Worm (Caenorhabditis elegans) whole organism, young adult: ENCODE measurements around the gene Y65A5A.2.
A peak's percentile ranks its signal among the peaks of the same experiment; 100 is the strongest.

Source experiments
- B0261.1 ChIP-seq: sonication (generic microtip); optimal IDR thresholded peaks from 2 replicates; lab custom pipeline; 2016; ENCODE audit warnings: mild to moderate bottlenecking, missing genetic modification characterization, moderate library complexity, missing compliant biosample characterization
- D2030.7 ChIP-seq: fragments of 200-800 bp; sonication (Bioruptor generic); IDR thresholded peaks from 2 replicates; pipeline ENCODE4 v1.3.6; 2022; ENCODE audit warnings: missing genetic modification reagents, missing genetic modification characterization, missing compliant biosample characterization
- F22D6.2 ChIP-seq: sonication (generic microtip); optimal IDR thresholded peaks from 2 replicates; lab custom pipeline; 2016; ENCODE audit warnings: mild to moderate bottlenecking, missing genetic modification characterization, missing compliant biosample characterization
- F37B4.10 ChIP-seq: fragments of 200-800 bp; sonication (Bioruptor generic); IDR thresholded peaks from 2 replicates; pipeline ENCODE4 v1.3.6; 2022; ENCODE audit warnings: missing genetic modification characterization, missing compliant biosample characterization
- F57A8.1 ChIP-seq: fragments of 200-800 bp; sonication (Bioruptor generic); optimal IDR thresholded peaks from 2 replicates; lab custom pipeline; 2018; ENCODE audit warnings: mild to moderate bottlenecking, missing genetic modification characterization, moderate library complexity, missing compliant biosample characterization
- F57C9.4 ChIP-seq: sonication (generic microtip); optimal IDR thresholded peaks from 2 replicates; lab custom pipeline; 2017; ENCODE audit warnings: mild to moderate bottlenecking, missing genetic modification characterization, missing compliant biosample characterization
- K12H6.12 ChIP-seq: fragments of 200-800 bp; sonication (Bioruptor generic); optimal IDR thresholded peaks from 2 replicates; lab custom pipeline; 2018; ENCODE audit warnings: mild to moderate bottlenecking, missing genetic modification characterization, missing compliant biosample characterization
- Y53F4B.3 ChIP-seq: fragments of 200-800 bp; sonication (Bioruptor generic); IDR thresholded peaks from 2 replicates; pipeline ENCODE4 v1.3.6; 2022; ENCODE audit warnings: missing genetic modification reagents, missing genetic modification characterization, missing compliant biosample characterization
- Y53G8AR.9 ChIP-seq: fragments of 200-800 bp; sonication (Bioruptor generic); conservative IDR thresholded peaks from 2 replicates; pipeline ENCODE4 v1.3.6; 2022; ENCODE audit warnings: missing genetic modification reagents, missing genetic modification characterization, missing compliant biosample characterization
- Y67H2A.10 ChIP-seq: fragments of 200-800 bp; sonication (Bioruptor generic); conservative IDR thresholded peaks from 2 replicates; pipeline ENCODE4 v1.3.6; 2022; ENCODE audit warnings: missing genetic modification reagents, missing genetic modification characterization, missing compliant biosample characterization
- Y79H2A.3 ChIP-seq: fragments of 200-800 bp; sonication (Bioruptor generic); conservative IDR thresholded peaks from 2 replicates; pipeline ENCODE4 v1.3.6; 2022; ENCODE audit warnings: missing genetic modification reagents, missing genetic modification characterization, missing compliant biosample characterization
- aptf-3 ChIP-seq: fragments of 200-800 bp; sonication (Bioruptor generic); IDR thresholded peaks from 2 replicates; pipeline ENCODE4 v1.3.6; 2022; ENCODE audit warnings: missing genetic modification characterization, missing compliant biosample characterization
- atf-7 ChIP-seq: sonication (generic microtip); optimal IDR thresholded peaks from 2 replicates; lab custom pipeline; 2017; ENCODE audit warnings: mild to moderate bottlenecking, missing genetic modification characterization, missing compliant biosample characterization
- bed-2 ChIP-seq: fragments of 200-800 bp; sonication (Bioruptor generic); IDR thresholded peaks from 2 replicates; pipeline ENCODE4 v1.3.6; 2022; ENCODE audit warnings: missing genetic modification reagents, missing genetic modification characterization, missing compliant biosample characterization
- ccch-3 ChIP-seq: fragments of 200-800 bp; sonication (Bioruptor generic); optimal IDR thresholded peaks from 2 replicates; lab custom pipeline; 2018; ENCODE audit warnings: mild to moderate bottlenecking, missing genetic modification characterization, missing compliant biosample characterization
- cebp-2 ChIP-seq: fragments of 200-800 bp; sonication (Bioruptor generic); IDR thresholded peaks from 2 replicates; pipeline ENCODE4 v1.3.6; 2022; ENCODE audit warnings: missing genetic modification characterization, missing compliant biosample characterization
- ceh-58 ChIP-seq: fragments of 200-800 bp; sonication (Bioruptor generic); IDR thresholded peaks from 2 replicates; pipeline ENCODE4 v1.3.6; 2022; ENCODE audit warnings: missing genetic modification characterization, missing compliant biosample characterization
- chd-7 ChIP-seq: sonication (generic microtip); optimal IDR thresholded peaks from 2 replicates; lab custom pipeline; 2016; ENCODE audit warnings: mild to moderate bottlenecking, missing genetic modification characterization, moderate library complexity, missing compliant biosample characterization
- die-1 ChIP-seq: sonication (generic microtip); optimal IDR thresholded peaks from 2 replicates; lab custom pipeline; 2016; ENCODE audit warnings: missing genotype, mild to moderate bottlenecking, missing genetic modification characterization, missing compliant biosample characterization
- dox-1 ChIP-seq: fragments of 200-800 bp; sonication (Bioruptor generic); IDR thresholded peaks from 2 replicates; pipeline ENCODE4 v1.3.6; 2022; ENCODE audit warnings: missing genetic modification reagents, missing genetic modification characterization, missing compliant biosample characterization
- efl-1 ChIP-seq: fragments of 150-350 bp; optimal IDR thresholded peaks from 2 replicates; lab custom pipeline; 2014; ENCODE audit warnings: missing biosample characterization, missing genetic modification reagents, missing genetic modification characterization
- egrh-3 ChIP-seq: fragments of 200-800 bp; sonication (Bioruptor generic); IDR thresholded peaks from 2 replicates; pipeline ENCODE4 v1.3.6; 2022; ENCODE audit warnings: missing genetic modification reagents, missing genetic modification characterization, missing compliant biosample characterization
- ekl-4 ChIP-seq: fragments of 200-800 bp; sonication (Bioruptor generic); IDR thresholded peaks from 2 replicates; pipeline ENCODE4 v1.3.6; 2022; ENCODE audit warnings: missing genetic modification reagents, missing genetic modification characterization, missing compliant biosample characterization
- fkh-3 ChIP-seq: sonication (generic microtip); optimal IDR thresholded peaks from 2 replicates; lab custom pipeline; 2016; ENCODE audit warnings: mild to moderate bottlenecking, missing genetic modification characterization, missing compliant biosample characterization
- hmg-20 ChIP-seq: fragments of 200-800 bp; sonication (Bioruptor generic); IDR thresholded peaks from 2 replicates; pipeline ENCODE4 v1.3.6; 2022; ENCODE audit warnings: missing genetic modification reagents, missing genetic modification characterization, missing compliant biosample characterization
- hrde-1 ChIP-seq: sonication (generic microtip); optimal IDR thresholded peaks from 2 replicates; lab custom pipeline; 2016; ENCODE audit warnings: missing genetic modification characterization, mild to moderate bottlenecking, missing compliant biosample characterization, moderate library complexity, missing genotype, missing genetic modification reagents, borderline replicate concordance
- let-607 ChIP-seq, 2 experiments: fragments of 200-800 bp in 1 of 2; sonication (Bioruptor generic) in 1 of 2; sonication (generic microtip) in 1 of 2; optimal IDR thresholded peaks; 2 replicates each; lab custom pipeline; 2016 to 2018; ENCODE audit warnings: mild to moderate bottlenecking in 2 of 2, missing compliant biosample characterization in 2 of 2, missing genetic modification characterization in 2 of 2, moderate library complexity in 2 of 2, missing genotype in 1 of 2
- madf-8 ChIP-seq: fragments of 200-800 bp; sonication (Bioruptor generic); conservative IDR thresholded peaks from 2 replicates; pipeline ENCODE4 v1.3.6; 2022; ENCODE audit warnings: missing genetic modification reagents, missing genetic modification characterization, missing compliant biosample characterization
- mes-4 ChIP-seq: sonication (generic microtip); optimal IDR thresholded peaks from 2 replicates; lab custom pipeline; 2016; ENCODE audit warnings: missing genotype, missing genetic modification characterization, missing compliant biosample characterization
- nfya-1 ChIP-seq: sonication (generic microtip); optimal IDR thresholded peaks from 2 replicates; lab custom pipeline; 2017; ENCODE audit warnings: antibody characterized with exemption, missing compliant biosample characterization, missing genetic modification characterization, borderline replicate concordance; ENCODE audit not compliant: insufficient read depth
- nfya-2 ChIP-seq: fragments of 200-800 bp; sonication (Bioruptor generic); IDR thresholded peaks from 2 replicates; pipeline ENCODE4 v1.3.6; 2022; ENCODE audit warnings: missing genetic modification reagents, missing genetic modification characterization, missing compliant biosample characterization
- nfyb-1 ChIP-seq: fragments of 200-800 bp; sonication (Bioruptor generic); IDR thresholded peaks from 2 replicates; pipeline ENCODE4 v1.3.6; 2022; ENCODE audit warnings: missing genetic modification reagents, missing genetic modification characterization, missing compliant biosample characterization
- nhr-80 ChIP-seq: sonication (generic microtip); optimal IDR thresholded peaks from 2 replicates; lab custom pipeline; 2016; ENCODE audit warnings: missing genetic modification characterization, missing compliant biosample characterization
- pbrm-1 ChIP-seq: fragments of 200-800 bp; sonication (Bioruptor generic); IDR thresholded peaks from 2 replicates; pipeline ENCODE4 v1.3.6; 2022; ENCODE audit warnings: missing genetic modification reagents, missing genetic modification characterization, missing compliant biosample characterization
- rpc-1 ChIP-seq, 2 experiments: fragments of 150-350 bp in 1 of 2; sonication (generic microtip) in 1 of 2; optimal IDR thresholded peaks; 2 replicates each; lab custom pipeline; 2014 to 2018; ENCODE audit warnings: missing biosample characterization in 1 of 2, missing genetic modification characterization in 1 of 2, missing genetic modification reagents in 1 of 2, missing genotype in 1 of 2
- sea-2 ChIP-seq: fragments of 200-800 bp; sonication (Bioruptor generic); IDR thresholded peaks from 2 replicates; pipeline ENCODE4 v1.3.6; 2022; ENCODE audit warnings: missing genetic modification characterization, missing compliant biosample characterization
- snpc-1.1 ChIP-seq: sonication (generic microtip); optimal IDR thresholded peaks from 2 replicates; lab custom pipeline; 2017; ENCODE audit warnings: missing genetic modification characterization, mild to moderate bottlenecking, missing compliant biosample characterization, antibody characterized with exemption, moderate library complexity, missing genotype, missing genetic modification reagents; ENCODE audit not compliant: insufficient read depth
- snpc-3.4 ChIP-seq: sonication (generic microtip); optimal IDR thresholded peaks from 2 replicates; lab custom pipeline; 2017; ENCODE audit warnings: missing genetic modification characterization, mild to moderate bottlenecking, missing compliant biosample characterization, antibody characterized with exemption, moderate library complexity, missing genotype, missing genetic modification reagents
- sptf-2 ChIP-seq: fragments of 200-800 bp; sonication (Bioruptor generic); optimal IDR thresholded peaks from 2 replicates; lab custom pipeline; 2018; ENCODE audit warnings: mild to moderate bottlenecking, missing genetic modification characterization, missing compliant biosample characterization
- tbp1 ChIP-seq: fragments of 200-800 bp; sonication (Bioruptor generic); optimal IDR thresholded peaks from 2 replicates; lab custom pipeline; 2018; ENCODE audit warnings: mild to moderate bottlenecking, missing genetic modification characterization, missing compliant biosample characterization
- tlf-1 ChIP-seq: fragments of 200-800 bp; sonication (Bioruptor generic); optimal IDR thresholded peaks from 2 replicates; lab custom pipeline; 2018; ENCODE audit warnings: mild to moderate bottlenecking, missing genetic modification characterization, missing compliant biosample characterization
- unc-130 ChIP-seq: sonication (generic microtip); optimal IDR thresholded peaks from 2 replicates; lab custom pipeline; 2016; ENCODE audit warnings: missing genetic modification reagents, missing genetic modification characterization, missing compliant biosample characterization
- unc-62 ChIP-seq: fragments of 150-350 bp; optimal IDR thresholded peaks from 2 replicates; lab custom pipeline; 2014; ENCODE audit warnings: missing biosample characterization, missing genetic modification reagents, missing genetic modification characterization
- zim-3 ChIP-seq: sonication (generic microtip); optimal IDR thresholded peaks from 2 replicates; lab custom pipeline; 2017; ENCODE audit warnings: mild to moderate bottlenecking, missing genetic modification characterization, moderate library complexity, missing compliant biosample characterization
- ztf-22 ChIP-seq: fragments of 200-800 bp; sonication (Bioruptor generic); optimal IDR thresholded peaks from 2 replicates; lab custom pipeline; 2018; ENCODE audit warnings: mild to moderate bottlenecking, missing genetic modification characterization, moderate library complexity, missing compliant biosample characterization
- ztf-28 ChIP-seq: fragments of 200-800 bp; sonication (Bioruptor generic); IDR thresholded peaks from 2 replicates; pipeline ENCODE4 v1.3.6; 2022; ENCODE audit warnings: missing genetic modification reagents, missing genetic modification characterization, missing compliant biosample characterization
- ztf-3 ChIP-seq: fragments of 200-800 bp; sonication (Bioruptor generic); optimal IDR thresholded peaks from 2 replicates; lab custom pipeline; 2018; ENCODE audit warnings: mild to moderate bottlenecking, missing genetic modification characterization, missing compliant biosample characterization

Y65A5A.2 gene

DNA sequence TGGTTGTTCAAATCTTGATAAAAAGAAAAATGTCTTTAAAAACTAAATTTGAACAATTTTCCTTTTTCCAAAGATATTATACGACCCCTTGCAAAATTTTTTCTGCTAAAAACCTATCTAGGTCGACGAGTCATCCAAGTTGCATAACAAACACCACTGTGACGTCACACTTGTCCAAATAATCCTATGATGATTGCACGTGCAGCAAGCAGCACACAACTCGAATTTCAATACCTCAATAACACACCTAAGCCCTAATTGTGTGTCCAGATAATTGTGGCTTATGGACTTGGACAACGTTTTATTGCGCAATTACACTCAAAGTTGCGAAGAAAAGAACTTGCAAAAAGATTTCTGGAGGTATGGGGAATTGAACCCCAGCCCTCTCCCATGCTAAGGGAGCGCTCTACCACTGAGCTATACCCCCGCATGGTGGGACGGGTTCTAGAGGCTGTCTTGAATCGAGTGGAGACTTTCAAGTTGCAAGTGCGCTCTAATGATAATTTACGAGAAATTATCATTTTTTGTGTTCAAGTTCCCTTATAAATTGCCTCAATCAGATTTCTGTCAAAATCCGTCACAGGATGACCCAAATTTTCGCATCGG, 22.9 kb upstream of the Y65A5A.2 start (continued):
- TF ChIP-seq Y67H2A.10 (GFP tag; lab: Robert Waterston, UW), result no peak
- peak; percentile 89 for TF ChIP-seq pbrm-1
- peak; percentile 82; the same call in 1 of the 2 replicates for TF ChIP-seq aptf-3 (GFP tag; lab: Robert Waterston, UW)
- peak; percentile 48 for TF ChIP-seq hrde-1
- peak; percentile 93 for TF ChIP-seq dox-1
- TF ChIP-seq K12H6.12, result peak; percentile 46
- no peak for TF ChIP-seq fkh-3
- TF ChIP-seq nfyb-1, result peak; percentile 85
- TF ChIP-seq tlf-1, result peak; percentile 28
- TF ChIP-seq B0261.1 (tag; lab: Kevin White, UChicago), result peak; percentile 91
- TF ChIP-seq zim-3, result peak; percentile 5
- TF ChIP-seq snpc-3.4 (tag; lab: Kevin White, UChicago), result peak; percentile 73
- peak; percentile 48; the same call in 1 of the 2 replicates for TF ChIP-seq Y53G8AR.9 (GFP tag; lab: Robert Waterston, UW)
- peak; percentile 42 for TF ChIP-seq mes-4
- TF ChIP-seq unc-62, result no peak
- TF ChIP-seq tbp1 (GFP tag; lab: Kevin White, UChicago), result peak; percentile 94
- no peak for TF ChIP-seq nfya-1 (tag; lab: Kevin White, UChicago)
- no peak for TF ChIP-seq F37B4.10
- TF ChIP-seq ceh-58, result no peak
- no peak for TF ChIP-seq F57C9.4 (tag; lab: Kevin White, UChicago)
- peak; percentile 87; the same call in 1 of the 2 replicates for TF ChIP-seq hmg-20 (GFP tag; lab: Robert Waterston, UW)
- TF ChIP-seq sptf-2 (GFP tag; lab: Kevin White, UChicago), result peak; percentile 48
- TF ChIP-seq efl-1 (GFP tag; lab: Kevin White, UChicago), result peak; percentile 16
- TF ChIP-seq egrh-3 (GFP tag; lab: Robert Waterston, UW), result peak; percentile 40; the same call in 1 of the 2 replicates
- no peak for TF ChIP-seq ztf-22 (GFP tag; lab: Kevin White, UChicago)
- no peak for TF ChIP-seq nfya-2 (GFP tag; lab: Robert Waterston, UW)
- no peak for TF ChIP-seq ccch-3 (GFP tag; lab: Kevin White, UChicago)
- TF ChIP-seq snpc-1.1 (tag; lab: Kevin White, UChicago), result peak; percentile 60
- peak; percentile 38 for TF ChIP-seq nhr-80 (tag; lab: Kevin White, UChicago)
- TF ChIP-seq D2030.7 (GFP tag; lab: Robert Waterston, UW), result peak; percentile 81
- TF ChIP-seq chd-7 (tag; lab: Kevin White, UChicago), result no peak
- TF ChIP-seq F22D6.2 (tag; lab: Kevin White, UChicago), result peak; percentile 33
- TF ChIP-seq ztf-28, result peak; percentile 73
- no peak for TF ChIP-seq F57A8.1 (GFP tag; lab: Kevin White, UChicago)
- TF ChIP-seq unc-130 (GFP tag; lab: Kevin White, UChicago), result peak; percentile 9
- no peak for TF ChIP-seq ztf-3
- peak; percentile 83 for TF ChIP-seq rpc-1 (optimal IDR thresholded peaks at IDR 0.05; lab: Kevin White, UChicago)
- peak; percentile 85 for TF ChIP-seq rpc-1 (tag; optimal IDR thresholded peaks at IDR 0.05; lab: Kevin White, UChicago)
- TF ChIP-seq ekl-4, result no peak; the same call in 1 of the 2 replicates
- no peak for TF ChIP-seq bed-2
- peak; percentile 86; the same call in 1 of the 2 replicates for TF ChIP-seq cebp-2
- TF ChIP-seq let-607 (tag; optimal IDR thresholded peaks at IDR 0.05; lab: Kevin White, UChicago), result peak in 1 of 2 experiments; percentile 45
- TF ChIP-seq sea-2 (GFP tag; lab: Robert Waterston, UW), result no peak
- no peak for TF ChIP-seq Y79H2A.3 (GFP tag; lab: Robert Waterston, UW)
- 0 out of 2 replicates have a peak, but pooled peaks have one; percentile 22 for TF ChIP-seq madf-8 (GFP tag; lab: Robert Waterston, UW)
- TF ChIP-seq atf-7 (tag; lab: Kevin White, UChicago), result peak; percentile 58
- TF ChIP-seq Y53F4B.3 (GFP tag; lab: Robert Waterston, UW), result peak; percentile 45; the same call in 1 of the 2 replicates
- peak; percentile 87 for TF ChIP-seq die-1 (tag; lab: Kevin White, UChicago)
